1 fruit fly cellular context compared by ENCODE assay signal in the genomic region with DNA sequence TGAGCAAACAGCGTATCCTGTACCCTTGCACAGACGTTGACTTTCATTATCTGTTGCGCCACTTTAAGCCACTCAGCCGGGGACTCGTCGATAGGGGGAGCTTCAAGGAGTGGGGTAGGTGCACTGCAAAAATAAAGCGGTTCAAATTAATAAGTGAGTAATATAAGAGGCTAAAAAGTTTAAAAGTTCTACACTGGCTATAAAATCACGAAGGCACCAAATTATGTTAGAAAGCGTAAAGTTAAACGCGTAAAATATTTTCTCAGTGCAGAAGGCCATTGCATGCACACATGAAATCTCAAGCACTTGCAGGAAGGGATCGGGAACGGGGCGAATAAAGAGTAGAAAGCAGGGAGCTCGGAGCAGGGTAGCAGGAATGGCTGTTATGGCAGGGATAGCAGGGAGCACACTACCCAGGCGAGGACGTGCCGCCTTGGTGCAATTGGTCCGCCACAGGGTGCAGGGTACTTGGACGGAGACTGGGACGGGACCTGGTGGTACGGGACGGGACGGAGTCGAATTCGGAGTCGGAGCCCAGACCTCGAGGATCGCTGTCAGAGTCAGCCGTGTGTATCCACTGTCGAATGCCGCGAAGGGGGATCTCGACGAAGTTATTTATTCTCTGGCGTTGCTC.
TF ChIP-seq lines count a peak whose summit lies in the region.

No protein-coding gene starts in this region.

TF ChIP-seq in whole organism, embryonic, 481 proteins besides CTCF, POLR2A, EP300 and RAD21 (continued from another document):
- TF ChIP-seq MTF-1 (GFP tag; optimal IDR thresholded peaks at IDR 0.05; lab: Kevin White, UChicago; ENCODE audit: borderline replicate concordance) (no peak), CG31441 (GFP tag; IDR thresholded peaks at IDR 0.05; lab: Robert Waterston, UW) (0 out of 2 replicates have a peak, but pooled peaks have one; percentile 11), CHES-1-like (GFP tag; optimal IDR thresholded peaks at IDR 0.05; lab: Kevin White, UChicago) (no peak), lola (GFP tag; optimal IDR thresholded peaks at IDR 0.05; lab: Kevin White, UChicago) (peak in 1 of 3 experiments; percentile 32), Mrtf (GFP tag; IDR thresholded peaks at IDR 0.05; lab: Robert Waterston, UW) (no peak), Ets65A (GFP tag; lab: Kevin White, UChicago) (peak; percentile 87), CG15696 (tag; optimal IDR thresholded peaks at IDR 0.05; lab: Kevin White, UChicago) (peak; percentile 20), CG10267 (tag; optimal IDR thresholded peaks at IDR 0.05; lab: Kevin White, UChicago) (peak; percentile 11), CG4404 (GFP tag; IDR thresholded peaks at IDR 0.05; lab: Robert Waterston, UW) (peak; percentile 8; the same call in 1 of the 2 replicates), fd3F (GFP tag; optimal IDR thresholded peaks at IDR 0.05; lab: Kevin White, UChicago) (no peak), CG17361 (GFP tag; IDR thresholded peaks at IDR 0.05; lab: Robert Waterston, UW) (0 out of 3 replicates have a peak, but pooled peaks have one; percentile 22), CG14710 (tag; optimal IDR thresholded peaks at IDR 0.05; lab: Kevin White, UChicago) (peak; percentile 10), Fer2 (tag; optimal IDR thresholded peaks at IDR 0.05; lab: Kevin White, UChicago) (no peak), Drgx (GFP tag; IDR thresholded peaks at IDR 0.05; lab: Robert Waterston, UW) (peak; percentile 61), PHDP (tag; optimal IDR thresholded peaks at IDR 0.05; lab: Kevin White, UChicago) (no peak)
